Fruit fly (Drosophila melanogaster): ENCODE measurements around the gene ImpE2.

ImpE2 gene

dm6 chr3L:3518512-3519492, 6.3 kb upstream of the ImpE2 start (continued):
- no peak for TF ChIP-seq usp (GFP tag; optimal IDR thresholded peaks at IDR 0.05)
- no peak for TF ChIP-seq CG10654 (GFP tag; optimal IDR thresholded peaks at IDR 0.05)
- TF ChIP-seq maf-S (GFP tag; optimal IDR thresholded peaks at IDR 0.05): no peak
- no peak for TF ChIP-seq Dp (GFP tag; optimal IDR thresholded peaks at IDR 0.05)
- TF ChIP-seq CG1602 (GFP tag; optimal IDR thresholded peaks at IDR 0.05): no peak
- no peak for TF ChIP-seq HLHmδ (GFP tag; optimal IDR thresholded peaks at IDR 0.05)
- TF ChIP-seq D19A (tag; optimal IDR thresholded peaks at IDR 0.05): peak; percentile 33
- peak; percentile 34 for TF ChIP-seq Sox100B (GFP tag; optimal IDR thresholded peaks at IDR 0.05)
- peak; percentile 24 for TF ChIP-seq CoRest (tag; optimal IDR thresholded peaks at IDR 0.05)
- TF ChIP-seq org-1 (GFP tag; optimal IDR thresholded peaks at IDR 0.05): peak; percentile 26
- no peak for TF ChIP-seq CG14050 (GFP tag; IDR thresholded peaks at IDR 0.05)
- no peak for TF ChIP-seq CG3163 (GFP tag; optimal IDR thresholded peaks at IDR 0.05)
- no peak for TF ChIP-seq slou (GFP tag; optimal IDR thresholded peaks at IDR 0.05)
- no peak for TF ChIP-seq TFAM (GFP tag; optimal IDR thresholded peaks at IDR 0.05)
- TF ChIP-seq CG4404 (GFP tag; IDR thresholded peaks at IDR 0.05): no peak
- no peak for TF ChIP-seq eve (GFP tag; optimal IDR thresholded peaks at IDR 0.05)
- no peak for TF ChIP-seq Gsc (GFP tag; IDR thresholded peaks at IDR 0.05)
- TF ChIP-seq odd (GFP tag; optimal IDR thresholded peaks at IDR 0.05): peak; percentile 37
- TF ChIP-seq CG15011 (GFP tag; optimal IDR thresholded peaks at IDR 0.05): peak; percentile 55
- TF ChIP-seq insv (GFP tag; optimal IDR thresholded peaks at IDR 0.05): no peak
- TF ChIP-seq CG18764 (GFP tag; optimal IDR thresholded peaks at IDR 0.05): no peak
- no peak for TF ChIP-seq kah (GFP tag; optimal IDR thresholded peaks at IDR 0.05)
- TF ChIP-seq Nf-YC (tag; optimal IDR thresholded peaks at IDR 0.05): no peak
- TF ChIP-seq CG4730 (GFP tag; IDR thresholded peaks at IDR 0.05): no peak
- TF ChIP-seq E2f1 (GFP tag; IDR thresholded peaks at IDR 0.05): no peak
- peak; percentile 38 for TF ChIP-seq CG14710 (tag; optimal IDR thresholded peaks at IDR 0.05)
- peak; percentile 63 for TF ChIP-seq CG2678 (tag; optimal IDR thresholded peaks at IDR 0.05)
- peak; percentile 8 for TF ChIP-seq trem (tag; optimal IDR thresholded peaks at IDR 0.05)
- no peak for TF ChIP-seq CG7928 (GFP tag; optimal IDR thresholded peaks at IDR 0.05)
- TF ChIP-seq ci (GFP tag; IDR thresholded peaks at IDR 0.05): peak; percentile 49; the same call in 1 of the 3 replicates
- TF ChIP-seq CG17568 (GFP tag; optimal IDR thresholded peaks at IDR 0.05): peak; percentile 49
- TF ChIP-seq tio (GFP tag; optimal IDR thresholded peaks at IDR 0.05): no peak
- no peak for TF ChIP-seq CG17802 (tag; optimal IDR thresholded peaks at IDR 0.05)
- TF ChIP-seq grn (GFP tag; optimal IDR thresholded peaks at IDR 0.05): peak; percentile 48
- TF ChIP-seq CG12299 (tag; optimal IDR thresholded peaks at IDR 0.05): no peak
- TF ChIP-seq nerfin-1 (tag; optimal IDR thresholded peaks at IDR 0.05): peak; percentile 26
- no peak for TF ChIP-seq CG33213 (GFP tag; optimal IDR thresholded peaks at IDR 0.05)
- no peak for TF ChIP-seq CG17829 (tag; optimal IDR thresholded peaks at IDR 0.05)
- TF ChIP-seq Awh (GFP tag; IDR thresholded peaks at IDR 0.05): peak; percentile 44; the same call in 1 of the 2 replicates
- no peak for TF ChIP-seq aop (GFP tag; IDR thresholded peaks at IDR 0.05)
- TF ChIP-seq lov (optimal IDR thresholded peaks at IDR 0.05): no peak
- no peak for TF ChIP-seq lov (GFP tag; IDR thresholded peaks at IDR 0.05)
- peak; percentile 46 for TF ChIP-seq CG7745 (tag; optimal IDR thresholded peaks at IDR 0.05)
- TF ChIP-seq Dad (GFP tag; optimal IDR thresholded peaks at IDR 0.05): no peak
- TF ChIP-seq kni (GFP tag; optimal IDR thresholded peaks at IDR 0.05): no peak
- no peak for TF ChIP-seq CG6791 (GFP tag; IDR thresholded peaks at IDR 0.05; ENCODE audit: partially characterized antibody)
- no peak for TF ChIP-seq CG16779 (GFP tag; IDR thresholded peaks at IDR 0.05)
- no peak for TF ChIP-seq shn (GFP tag; optimal IDR thresholded peaks at IDR 0.05)
- peak; percentile 10 for TF ChIP-seq tap (tag; optimal IDR thresholded peaks at IDR 0.05)

Measured in whole organism, embryonic.